Worm (Caenorhabditis elegans): Measurements from ENCODE around the gene gpa-13.

DNA sequence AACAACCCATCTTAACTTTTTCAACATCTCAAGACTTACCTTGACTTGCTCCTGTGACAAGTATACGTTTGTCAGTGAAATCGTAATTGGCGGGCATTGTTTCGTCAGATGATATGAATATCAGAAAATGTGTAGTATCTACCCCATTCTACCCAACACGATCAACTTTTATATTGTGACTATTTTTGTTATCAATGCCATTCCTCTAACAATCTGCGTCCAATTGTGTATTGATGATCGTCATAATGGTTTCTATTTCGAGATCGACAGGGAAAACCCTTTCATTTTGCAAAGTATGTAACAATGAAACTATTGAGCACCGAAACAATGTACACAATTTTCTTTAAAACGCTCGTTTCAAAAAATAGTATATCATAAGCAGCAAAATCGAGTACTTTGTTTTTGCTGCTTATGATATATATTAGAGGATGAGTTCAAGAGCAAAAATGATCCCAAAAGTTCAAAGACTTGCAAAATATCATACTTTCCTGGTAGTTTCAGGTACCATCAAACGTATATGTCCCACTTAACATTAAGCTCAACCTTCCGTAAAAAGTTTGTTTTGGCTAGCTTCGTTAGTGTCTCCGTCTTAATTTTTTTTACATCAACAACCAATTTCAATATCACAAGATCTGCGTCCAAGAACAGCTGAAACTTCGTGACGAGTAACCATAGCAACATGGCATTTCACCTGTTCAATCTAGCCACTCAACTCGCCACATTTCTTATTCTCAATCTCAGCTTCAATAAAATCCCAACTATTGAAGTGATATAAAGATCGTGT, 21.1 kb downstream of the gpa-13 start, which contains the start of the genes dhs-21 and xbx-9:
- TF ChIP-seq hnd-1 (tag; optimal IDR thresholded peaks at IDR 0.05): no peak
- TF ChIP-seq hmbx-1 (tag; optimal IDR thresholded peaks at IDR 0.05): no peak
- TF ChIP-seq ama-1 (optimal IDR thresholded peaks at IDR 0.05): no peak
- TF ChIP-seq hmg-4 (GFP tag; optimal IDR thresholded peaks at IDR 0.05): no peak
- no peak for TF ChIP-seq sea-1 (GFP tag; conservative IDR thresholded peaks at IDR 0.05)
